Fruit fly (Drosophila melanogaster) whole organism, embryonic: Measurements from ENCODE around the gene CG2854.

Experiments used
- ATbp ChIP-seq: fragments of 200-800 bp; sonication (Bioruptor generic); optimal IDR thresholded peaks from 2 replicates; lab custom pipeline; 2017; ENCODE audit warnings: missing biosample characterization, mild to moderate bottlenecking, missing genetic modification characterization, missing genetic modification reagents
- Awh ChIP-seq: fragments of 200-800 bp; sonication (Bioruptor generic); IDR thresholded peaks from 2 replicates; pipeline ENCODE4, ENCODE4 v1.3.6; 2022; ENCODE audit warnings: missing biosample characterization, missing genetic modification characterization
- BtbVII ChIP-seq: fragments of 200-800 bp; sonication (Bioruptor generic); optimal IDR thresholded peaks from 3 replicates; lab custom pipeline; 2017; ENCODE audit warnings: missing biosample characterization, mild to moderate bottlenecking, missing genetic modification characterization
- CG11560 ChIP-seq: fragments of 200-800 bp; sonication (Bioruptor generic); IDR thresholded peaks from 3 replicates; pipeline ENCODE4 v1.3.6; 2022; ENCODE audit warnings: missing biosample characterization, missing genetic modification characterization
- CG12391 ChIP-seq: fragments of 200-800 bp; sonication (Bioruptor generic); optimal IDR thresholded peaks from 3 replicates; lab custom pipeline; 2018; ENCODE audit warnings: missing biosample characterization, mild to moderate bottlenecking, missing genetic modification characterization, moderate library complexity
- CG13624 ChIP-seq: fragments of 200-800 bp; sonication (Bioruptor generic); optimal IDR thresholded peaks from 2 replicates; lab custom pipeline; 2016; ENCODE audit warnings: missing biosample characterization, missing genetic modification characterization
- CG15073 ChIP-seq: fragments of 200-800 bp; sonication (Bioruptor generic); optimal IDR thresholded peaks from 2 replicates; lab custom pipeline; 2016; ENCODE audit warnings: missing biosample characterization, missing genetic modification characterization
- CG15269 ChIP-seq: fragments of 200-800 bp; sonication (Bioruptor generic); optimal IDR thresholded peaks from 2 replicates; lab custom pipeline; 2018; ENCODE audit warnings: missing biosample characterization, mild to moderate bottlenecking, missing genetic modification characterization, moderate library complexity
- CG17568 ChIP-seq: fragments of 200-800 bp; sonication (Bioruptor generic); optimal IDR thresholded peaks from 2 replicates; lab custom pipeline; 2018; ENCODE audit warnings: missing biosample characterization, mild to moderate bottlenecking, missing genetic modification characterization, moderate library complexity
- CG18619 ChIP-seq: fragments of 200-800 bp; sonication (Bioruptor generic); optimal IDR thresholded peaks from 3 replicates; lab custom pipeline; 2017; ENCODE audit warnings: missing biosample characterization, mild to moderate bottlenecking, missing genetic modification characterization
- CG2116 ChIP-seq: fragments of 200-800 bp; sonication (Bioruptor generic); optimal IDR thresholded peaks from 3 replicates; lab custom pipeline; 2018; ENCODE audit warnings: missing biosample characterization, mild to moderate bottlenecking, missing genetic modification characterization
- CG2678 ChIP-seq: fragments of 200-800 bp; sonication (Bioruptor generic); optimal IDR thresholded peaks from 3 replicates; lab custom pipeline; 2019; ENCODE audit warnings: missing biosample characterization, mild to moderate bottlenecking, missing genetic modification characterization, moderate library complexity
- CG2889 ChIP-seq: fragments of 200-800 bp; sonication (Bioruptor generic); IDR thresholded peaks from 3 replicates; pipeline ENCODE4 v1.3.6; 2022; ENCODE audit warnings: missing biosample characterization, missing genetic modification characterization
- CG31388 ChIP-seq: fragments of 200-800 bp; sonication (Bioruptor generic); optimal IDR thresholded peaks from 2 replicates; lab custom pipeline; 2016; ENCODE audit warnings: missing biosample characterization, missing genetic modification characterization
- CG32772 ChIP-seq: fragments of 200-800 bp; sonication (Bioruptor generic); IDR thresholded peaks from 2 replicates; pipeline ENCODE4 v1.3.6; 2022; ENCODE audit warnings: missing biosample characterization, missing genetic modification characterization
- CG4282 ChIP-seq: fragments of 200-800 bp; sonication (Bioruptor generic); optimal IDR thresholded peaks from 2 replicates; lab custom pipeline; 2016; ENCODE audit warnings: missing biosample characterization, missing genetic modification characterization
- CG6683 ChIP-seq: fragments of 200-800 bp; sonication (Bioruptor generic); optimal IDR thresholded peaks from 2 replicates; lab custom pipeline; 2017; ENCODE audit warnings: missing biosample characterization, mild to moderate bottlenecking, missing genetic modification characterization, missing genetic modification reagents
- CG7271 ChIP-seq: fragments of 200-800 bp; sonication (Bioruptor generic); optimal IDR thresholded peaks from 2 replicates; lab custom pipeline; 2018; ENCODE audit warnings: missing biosample characterization, mild to moderate bottlenecking, missing genetic modification characterization, moderate library complexity
- CG7786 ChIP-seq: fragments of 200-800 bp; sonication (Bioruptor generic); optimal IDR thresholded peaks from 2 replicates; lab custom pipeline; 2016; ENCODE audit warnings: missing biosample characterization, missing genetic modification characterization
- CG7987 ChIP-seq: fragments of 200-800 bp; sonication (Bioruptor generic); optimal IDR thresholded peaks from 2 replicates; lab custom pipeline; 2018; ENCODE audit warnings: missing biosample characterization, mild to moderate bottlenecking, missing genetic modification characterization, moderate library complexity
- CG9817 ChIP-seq: fragments of 200-800 bp; sonication (Bioruptor generic); optimal IDR thresholded peaks from 2 replicates; lab custom pipeline; 2018; ENCODE audit warnings: missing biosample characterization, mild to moderate bottlenecking, missing genetic modification characterization, moderate library complexity
- Camta ChIP-seq: fragments of 200-800 bp; sonication (Bioruptor generic); optimal IDR thresholded peaks from 2 replicates; lab custom pipeline; 2016; ENCODE audit warnings: missing biosample characterization, missing genetic modification characterization
- CrebB ChIP-seq: fragments of 200-800 bp; sonication (Bioruptor generic); optimal IDR thresholded peaks from 3 replicates; lab custom pipeline; 2018; ENCODE audit warnings: missing biosample characterization, mild to moderate bottlenecking, missing genetic modification characterization
- Fer2 ChIP-seq: fragments of 200-800 bp; sonication (Bioruptor generic); optimal IDR thresholded peaks from 2 replicates; lab custom pipeline; 2018; ENCODE audit warnings: missing biosample characterization, mild to moderate bottlenecking, missing genetic modification characterization, moderate library complexity
- Gug ChIP-seq: fragments of 200-800 bp; sonication (Bioruptor generic); IDR thresholded peaks from 4 replicates; pipeline ENCODE4 v1.3.6; 2022; ENCODE audit warnings: missing biosample characterization, missing genetic modification characterization
- HHEX ChIP-seq: fragments of 200-800 bp; sonication (Bioruptor generic); optimal IDR thresholded peaks from 3 replicates; lab custom pipeline; 2017; ENCODE audit warnings: missing biosample characterization, mild to moderate bottlenecking, missing genetic modification characterization, missing genetic modification reagents
- HmgD ChIP-seq: fragments of 200-800 bp; sonication (Bioruptor generic); optimal IDR thresholded peaks from 3 replicates; lab custom pipeline; 2016; ENCODE audit warnings: missing biosample characterization, missing genetic modification characterization
- Hr3 ChIP-seq: fragments of 200-800 bp; sonication (Bioruptor generic); optimal IDR thresholded peaks from 3 replicates; lab custom pipeline; 2016; ENCODE audit warnings: missing biosample characterization, missing genetic modification characterization
- Mrtf ChIP-seq: fragments of 200-800 bp; sonication (Bioruptor generic); IDR thresholded peaks from 3 replicates; pipeline ENCODE4 v1.3.6; 2022; ENCODE audit warnings: missing biosample characterization, missing genetic modification characterization
- Optix ChIP-seq: fragments of 200-800 bp; sonication (Bioruptor generic); IDR thresholded peaks from 3 replicates; pipeline ENCODE4 v1.3.6; 2022; ENCODE audit warnings: missing biosample characterization, missing genetic modification characterization
- Xrp1 ChIP-seq: fragments of 200-800 bp; sonication (Bioruptor generic); IDR thresholded peaks from 2 replicates; pipeline ENCODE4 v1.3.6; 2022; ENCODE audit warnings: missing biosample characterization, missing genetic modification characterization
- bbx ChIP-seq: fragments of 200-800 bp; sonication (Bioruptor generic); IDR thresholded peaks from 2 replicates; pipeline ENCODE4 v1.3.6; 2022; ENCODE audit warnings: missing biosample characterization, missing genetic modification characterization; ENCODE audit not compliant: partially characterized antibody
- dimm ChIP-seq: fragments of 200-800 bp; sonication (Bioruptor generic); IDR thresholded peaks from 2 replicates; pipeline ENCODE4 v1.3.6; 2022; ENCODE audit warnings: missing biosample characterization, missing genetic modification characterization
- fd64A ChIP-seq: fragments of 200-800 bp; sonication (Bioruptor generic); optimal IDR thresholded peaks from 3 replicates; lab custom pipeline; 2018; ENCODE audit warnings: missing biosample characterization, mild to moderate bottlenecking, missing genetic modification characterization
- grn ChIP-seq: fragments of 200-800 bp; sonication (Bioruptor generic); optimal IDR thresholded peaks from 3 replicates; lab custom pipeline; 2017; ENCODE audit warnings: missing biosample characterization, missing genetic modification characterization
- jigr1 ChIP-seq: fragments of 200-800 bp; sonication (Bioruptor generic); IDR thresholded peaks from 3 replicates; pipeline ENCODE4 v1.3.6; 2022; ENCODE audit warnings: missing biosample characterization, missing genetic modification characterization
- mld ChIP-seq: fragments of 200-800 bp; sonication (Bioruptor generic); IDR thresholded peaks from 3 replicates; pipeline ENCODE4 v1.3.6; 2022; ENCODE audit warnings: missing biosample characterization, missing genetic modification characterization; ENCODE audit not compliant: partially characterized antibody
- nmo ChIP-seq: fragments of 200-800 bp; sonication (Bioruptor generic); optimal IDR thresholded peaks from 2 replicates; lab custom pipeline; 2018; ENCODE audit warnings: missing biosample characterization, mild to moderate bottlenecking, missing genetic modification characterization, moderate library complexity
- onecut ChIP-seq: fragments of 200-800 bp; sonication (Bioruptor generic); IDR thresholded peaks from 2 replicates; pipeline ENCODE4 v1.3.6; 2022; ENCODE audit warnings: missing biosample characterization, missing genetic modification characterization
- peb ChIP-seq: fragments of 200-800 bp; sonication (Bioruptor generic); IDR thresholded peaks from 2 replicates; pipeline ENCODE4 v1.3.6; 2022; ENCODE audit warnings: missing biosample characterization, missing genetic modification characterization
- prd ChIP-seq, 3 experiments: fragments of >200 bp in 2 of 3; fragments of 200-800 bp in 1 of 3; sonication (Bioruptor generic) in 1 of 3; optimal IDR thresholded peaks in 2 of 3; IDR thresholded peaks in 1 of 3; 2 replicates in 2 of 3; 3 replicates in 1 of 3; pipeline versions ENCODE4 v1.3.6 to Lab custom; 2017 to 2022; ENCODE audit warnings: missing biosample characterization in 1 of 3, missing genetic modification characterization in 1 of 3
- ranshi ChIP-seq: fragments of 200-800 bp; sonication (Bioruptor generic); IDR thresholded peaks from 2 replicates; pipeline ENCODE4 v1.3.6; 2022; ENCODE audit warnings: missing biosample characterization, missing genetic modification characterization
- salm ChIP-seq: fragments of 200-800 bp; sonication (Bioruptor generic); optimal IDR thresholded peaks from 2 replicates; lab custom pipeline; 2018; ENCODE audit warnings: missing biosample characterization, mild to moderate bottlenecking, missing genetic modification characterization
- sd ChIP-seq: fragments of 200-800 bp; sonication (Bioruptor generic); optimal IDR thresholded peaks from 3 replicates; lab custom pipeline; 2018; ENCODE audit warnings: missing biosample characterization, mild to moderate bottlenecking, missing genetic modification characterization, moderate library complexity
- sob ChIP-seq: fragments of 200-800 bp; sonication (Bioruptor generic); IDR thresholded peaks from 2 replicates; pipeline ENCODE4 v1.3.6; 2022; ENCODE audit warnings: missing biosample characterization, missing genetic modification characterization
- tll ChIP-seq, 2 experiments: fragments of 200-800 bp in 1 of 2; fragments of >200 bp in 1 of 2; sonication (Bioruptor generic) in 1 of 2; optimal IDR thresholded peaks; 2 replicates each; lab custom pipeline; 2017 to 2019; ENCODE audit warnings: missing biosample characterization in 2 of 2, missing genetic modification characterization in 2 of 2, mild to moderate bottlenecking in 1 of 2, moderate library complexity in 1 of 2
- ttk ChIP-seq: fragments of 200-800 bp; sonication (Bioruptor generic); IDR thresholded peaks from 2 replicates; pipeline ENCODE4 v2.1.2; 2022; ENCODE audit warnings: missing biosample characterization, missing genetic modification characterization
- zf30C ChIP-seq: fragments of 200-800 bp; sonication (Bioruptor generic); optimal IDR thresholded peaks from 3 replicates; lab custom pipeline; 2018; ENCODE audit warnings: missing biosample characterization, mild to moderate bottlenecking, missing genetic modification characterization

CG2854 gene

DNA sequence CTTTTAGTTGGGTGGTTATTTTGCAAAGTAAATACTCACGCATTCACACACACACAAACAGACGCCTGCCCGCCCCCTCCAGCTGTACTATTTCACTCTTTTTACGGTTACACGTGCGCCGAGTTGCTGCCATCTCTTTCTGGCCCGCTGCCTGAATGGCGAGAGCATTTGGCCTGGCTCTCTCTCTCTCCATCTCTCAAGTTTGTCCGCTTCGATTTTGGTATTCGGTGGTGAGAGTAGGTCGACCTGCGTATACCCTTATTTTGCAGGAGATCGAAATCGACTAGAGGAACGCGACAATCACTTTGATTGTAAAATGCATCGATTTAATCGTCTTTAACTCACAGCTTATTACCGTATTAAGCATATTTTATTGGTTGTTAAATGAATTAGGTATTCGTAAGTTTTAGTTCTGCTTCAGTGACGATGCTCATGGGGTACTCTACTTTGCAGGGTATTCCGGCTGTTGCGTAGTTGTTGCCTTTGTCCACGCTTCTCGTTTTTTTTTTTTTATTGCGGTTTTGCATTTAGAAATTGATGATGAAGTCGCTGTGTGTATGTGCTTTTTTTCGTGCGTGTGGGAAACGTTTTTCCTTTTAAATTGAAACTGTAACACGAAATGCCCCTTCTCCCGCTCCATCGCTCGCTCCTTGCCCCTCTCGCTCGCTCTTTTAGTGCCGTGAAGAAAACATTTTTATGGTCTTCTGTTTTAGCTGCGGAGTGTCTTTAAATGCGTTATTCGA is 23.0 kb upstream of the CG2854 start (continued):
- TF ChIP-seq CG2116 (peak; percentile 32), CG11560 (tag; lab: Robert Waterston, UW) (peak; percentile 54; the same call in 2 of the 3 replicates), nmo (GFP tag; lab: Kevin White, UChicago) (peak; percentile 91), Hr3 (GFP tag; lab: Kevin White, UChicago) (peak; percentile 86), Mrtf (GFP tag; lab: Robert Waterston, UW) (peak; percentile 60; the same call in 1 of the 3 replicates), CG2678 (tag; lab: Kevin White, UChicago) (peak; percentile 92), jigr1 (GFP tag; lab: Robert Waterston, UW) (peak; percentile 25; the same call in 1 of the 3 replicates), CG13624 (GFP tag; lab: Kevin White, UChicago) (peak; percentile 95), CG18619 (GFP tag; lab: Kevin White, UChicago) (peak; percentile 85), CG7271 (tag; lab: Kevin White, UChicago) (peak; percentile 25), CG31388 (GFP tag; lab: Kevin White, UChicago) (peak; percentile 13), peb (GFP tag; lab: Robert Waterston, UW) (peak; percentile 77; the same call in 1 of the 2 replicates), onecut (GFP tag; lab: Robert Waterston, UW) (peak; percentile 75), mld (no peak), CG12391 (tag; lab: Kevin White, UChicago) (peak; percentile 89), CG15073 (GFP tag; lab: Kevin White, UChicago) (peak; percentile 1), HmgD (GFP tag; lab: Kevin White, UChicago) (peak; percentile 84), CG32772 (peak; percentile 79), grn (GFP tag; lab: Kevin White, UChicago) (peak; percentile 19), salm (peak; percentile 77), CrebB (peak; percentile 90), fd64A (GFP tag; lab: Kevin White, UChicago) (peak; percentile 52), CG15269 (peak; percentile 87), Gug (peak; percentile 80), tll (GFP tag; optimal IDR thresholded peaks at IDR 0.05; lab: Kevin White, UChicago) (peak; percentile 14 to 73), prd (optimal IDR thresholded peaks at IDR 0.05; lab: Kevin White, UChicago) (no peak), prd (GFP tag; IDR thresholded peaks at IDR 0.05; lab: Robert Waterston, UW) (peak; percentile 90), Xrp1 (peak; percentile 84), CG2889 (GFP tag; lab: Robert Waterston, UW) (peak; percentile 74; the same call in 2 of the 3 replicates), CG17568 (GFP tag; lab: Kevin White, UChicago) (peak; percentile 79), bbx (no peak), CG7987 (GFP tag; lab: Kevin White, UChicago) (peak; percentile 55), zf30C (GFP tag; lab: Kevin White, UChicago) (no peak), Camta (GFP tag; lab: Kevin White, UChicago) (peak; percentile 72), Fer2 (tag; lab: Kevin White, UChicago) (peak; percentile 60), HHEX (peak; percentile 89), ranshi (GFP tag; lab: Robert Waterston, UW) (peak; percentile 83), Awh (GFP tag; lab: Robert Waterston, UW) (peak; percentile 82), CG6683 (GFP tag; lab: Kevin White, UChicago) (peak; percentile 78), BtbVII (GFP tag; lab: Kevin White, UChicago) (peak; percentile 89), CG7786 (GFP tag; lab: Kevin White, UChicago) (peak; percentile 96), ttk (GFP tag; lab: Robert Waterston, UW) (peak; percentile 77), sd (tag; lab: Kevin White, UChicago) (peak; percentile 39), Optix (GFP tag; lab: Robert Waterston, UW) (peak; percentile 86), sob (GFP tag; lab: Robert Waterston, UW) (peak; percentile 84), CG4282 (peak; percentile 85), CG9817 (tag; lab: Kevin White, UChicago) (peak; percentile 81), ATbp (GFP tag; lab: Kevin White, UChicago) (peak; percentile 83), dimm (GFP tag; lab: Robert Waterston, UW) (peak; percentile 40; the same call in 1 of the 2 replicates)
